Fruit fly (Drosophila melanogaster) whole organism, embryonic: ENCODE data around the gene CG6126.
A peak's percentile ranks its signal among the peaks of the same experiment; 100 is the strongest.

ENCODE experiments used
- ATbp ChIP-seq: fragments of 200-800 bp; sonication (Bioruptor generic); optimal IDR thresholded peaks from 2 replicates; lab custom pipeline; 2017; ENCODE audit warnings: missing biosample characterization, mild to moderate bottlenecking, missing genetic modification characterization, missing genetic modification reagents
- Atf-2 ChIP-seq: fragments of 200-800 bp; sonication (Bioruptor generic); optimal IDR thresholded peaks from 2 replicates; lab custom pipeline; 2016; ENCODE audit warnings: missing biosample characterization, missing genetic modification characterization
- Bgb ChIP-seq: fragments of 200-800 bp; sonication (Bioruptor generic); IDR thresholded peaks from 2 replicates; pipeline ENCODE4 v1.3.6; 2022; ENCODE audit warnings: missing biosample characterization, missing genetic modification characterization; ENCODE audit not compliant: partially characterized antibody
- CG10979 ChIP-seq: fragments of 200-800 bp; sonication (Bioruptor generic); optimal IDR thresholded peaks from 2 replicates; lab custom pipeline; 2018; ENCODE audit warnings: missing biosample characterization, mild to moderate bottlenecking, missing genetic modification characterization, moderate library complexity
- CG12744 ChIP-seq: fragments of 200-800 bp; sonication (Bioruptor generic); optimal IDR thresholded peaks from 2 replicates; lab custom pipeline; 2016; ENCODE audit warnings: missing biosample characterization, missing genetic modification characterization
- CG17186 ChIP-seq: fragments of 200-800 bp; sonication (Bioruptor generic); optimal IDR thresholded peaks from 3 replicates; lab custom pipeline; 2017; ENCODE audit warnings: missing biosample characterization, missing genetic modification reagents, missing genetic modification characterization
- CG17359 ChIP-seq: fragments of 200-800 bp; sonication (Bioruptor generic); optimal IDR thresholded peaks from 3 replicates; lab custom pipeline; 2018; ENCODE audit warnings: missing biosample characterization, mild to moderate bottlenecking, missing genetic modification characterization, moderate library complexity
- CG17802 ChIP-seq: fragments of 200-800 bp; sonication (Bioruptor generic); optimal IDR thresholded peaks from 2 replicates; lab custom pipeline; 2018; ENCODE audit warnings: missing biosample characterization, mild to moderate bottlenecking, missing genetic modification characterization, moderate library complexity
- CG17829 ChIP-seq: fragments of 200-800 bp; optimal IDR thresholded peaks from 2 replicates; lab custom pipeline; 2019; ENCODE audit warnings: missing biosample characterization, mild to moderate bottlenecking, missing genetic modification characterization, moderate library complexity
- CG17912 ChIP-seq: fragments of 200-800 bp; sonication (Bioruptor generic); optimal IDR thresholded peaks from 2 replicates; lab custom pipeline; 2018; ENCODE audit warnings: missing biosample characterization, mild to moderate bottlenecking, missing genetic modification characterization
- CG1792 ChIP-seq: fragments of 200-800 bp; sonication (Bioruptor generic); optimal IDR thresholded peaks from 2 replicates; lab custom pipeline; 2016; ENCODE audit warnings: missing biosample characterization, missing genetic modification characterization
- CG2129 ChIP-seq: fragments of 200-800 bp; sonication (Bioruptor generic); IDR thresholded peaks from 2 replicates; pipeline ENCODE4 v1.3.6; 2022; ENCODE audit warnings: missing biosample characterization, missing genetic modification characterization; ENCODE audit not compliant: partially characterized antibody
- CG31441 ChIP-seq: fragments of 200-800 bp; sonication (Bioruptor generic); IDR thresholded peaks from 2 replicates; pipeline ENCODE4 v1.3.6; 2022; ENCODE audit warnings: missing biosample characterization, missing genetic modification characterization
- CG32532 ChIP-seq: fragments of 200-800 bp; sonication (Bioruptor generic); IDR thresholded peaks from 2 replicates; pipeline ENCODE4 v1.3.6; 2022; ENCODE audit warnings: missing biosample characterization, missing genetic modification characterization
- CG3407 ChIP-seq: fragments of 200-800 bp; sonication (Bioruptor generic); optimal IDR thresholded peaks from 2 replicates; lab custom pipeline; 2018; ENCODE audit warnings: missing biosample characterization, mild to moderate bottlenecking, missing genetic modification characterization
- CG34376 ChIP-seq: fragments of 200-800 bp; sonication (Bioruptor generic); optimal IDR thresholded peaks from 2 replicates; lab custom pipeline; 2018; ENCODE audit warnings: missing biosample characterization, mild to moderate bottlenecking, missing genetic modification characterization
- CG3995 ChIP-seq: fragments of 200-800 bp; sonication (Bioruptor generic); optimal IDR thresholded peaks from 3 replicates; lab custom pipeline; 2016; ENCODE audit warnings: missing biosample characterization, missing genetic modification characterization
- CG4424 ChIP-seq: fragments of 200-800 bp; sonication (Bioruptor generic); optimal IDR thresholded peaks from 3 replicates; lab custom pipeline; 2016; ENCODE audit warnings: missing biosample characterization, missing genetic modification characterization
- CG6765 ChIP-seq: fragments of 200-800 bp; sonication (Bioruptor generic); optimal IDR thresholded peaks from 3 replicates; lab custom pipeline; 2017; ENCODE audit warnings: missing biosample characterization, mild to moderate bottlenecking, missing genetic modification characterization
- CG7271 ChIP-seq: fragments of 200-800 bp; sonication (Bioruptor generic); optimal IDR thresholded peaks from 2 replicates; lab custom pipeline; 2018; ENCODE audit warnings: missing biosample characterization, mild to moderate bottlenecking, missing genetic modification characterization, moderate library complexity
- CG7786 ChIP-seq: fragments of 200-800 bp; sonication (Bioruptor generic); optimal IDR thresholded peaks from 2 replicates; lab custom pipeline; 2016; ENCODE audit warnings: missing biosample characterization, missing genetic modification characterization
- CG7928 ChIP-seq: fragments of 200-800 bp; sonication (Bioruptor generic); optimal IDR thresholded peaks from 2 replicates; lab custom pipeline; 2017; ENCODE audit warnings: missing biosample characterization, mild to moderate bottlenecking, missing genetic modification characterization
- CG8944 ChIP-seq: fragments of 200-800 bp; sonication (Bioruptor generic); optimal IDR thresholded peaks from 3 replicates; lab custom pipeline; 2016; ENCODE audit warnings: missing biosample characterization, missing genetic modification characterization
- CG9876 ChIP-seq: fragments of 200-800 bp; sonication (Bioruptor generic); optimal IDR thresholded peaks from 2 replicates; lab custom pipeline; 2016; ENCODE audit warnings: missing biosample characterization, missing genetic modification characterization
- CrebB ChIP-seq: fragments of 200-800 bp; sonication (Bioruptor generic); optimal IDR thresholded peaks from 3 replicates; lab custom pipeline; 2018; ENCODE audit warnings: missing biosample characterization, mild to moderate bottlenecking, missing genetic modification characterization
- HmgZ ChIP-seq: fragments of 200-800 bp; sonication (Bioruptor generic); optimal IDR thresholded peaks from 2 replicates; lab custom pipeline; 2018; ENCODE audit warnings: missing biosample characterization, mild to moderate bottlenecking, missing genetic modification characterization
- Hsf ChIP-seq: fragments of 200-800 bp; sonication (Bioruptor generic); optimal IDR thresholded peaks from 3 replicates; lab custom pipeline; 2016; ENCODE audit warnings: missing biosample characterization, missing genetic modification characterization
- Max ChIP-seq: fragments of 200-800 bp; sonication (Bioruptor generic); optimal IDR thresholded peaks from 2 replicates; lab custom pipeline; 2016; ENCODE audit warnings: missing biosample characterization, mild to moderate bottlenecking, missing genetic modification characterization
- NC2β ChIP-seq: fragments of 200-800 bp; sonication (Bioruptor generic); optimal IDR thresholded peaks from 2 replicates; lab custom pipeline; 2016; ENCODE audit warnings: missing biosample characterization, missing genetic modification characterization
- Oaz ChIP-seq: fragments of 200-800 bp; sonication (Bioruptor generic); IDR thresholded peaks from 2 replicates; pipeline ENCODE4 v1.3.6; 2022; ENCODE audit warnings: missing biosample characterization, missing genetic modification characterization
- Poxn ChIP-seq: fragments of 200-800 bp; sonication (Bioruptor generic); IDR thresholded peaks from 2 replicates; pipeline ENCODE4 v1.3.6; 2022; ENCODE audit warnings: missing biosample characterization, missing genetic modification characterization
- Rx ChIP-seq: fragments of 200-800 bp; sonication (Bioruptor generic); IDR thresholded peaks from 2 replicates; pipeline ENCODE4 v1.3.6; 2022; ENCODE audit warnings: missing biosample characterization, missing genetic modification characterization
- Sin3A ChIP-seq: fragments of >200 bp; optimal IDR thresholded peaks from 2 replicates; lab custom pipeline; 2018
- Spps ChIP-seq: fragments of 200-800 bp; sonication (Bioruptor generic); optimal IDR thresholded peaks from 2 replicates; lab custom pipeline; 2018; ENCODE audit warnings: missing biosample characterization, mild to moderate bottlenecking, missing genetic modification characterization
- Xbp1 ChIP-seq: fragments of 200-800 bp; sonication (Bioruptor generic); optimal IDR thresholded peaks from 3 replicates; lab custom pipeline; 2016; ENCODE audit warnings: missing biosample characterization, mild to moderate bottlenecking, missing genetic modification characterization
- cg ChIP-seq: fragments of 200-800 bp; sonication (Bioruptor generic); optimal IDR thresholded peaks from 3 replicates; lab custom pipeline; 2019; ENCODE audit warnings: missing biosample characterization, mild to moderate bottlenecking, missing genetic modification characterization, moderate library complexity
- chn ChIP-seq: fragments of 200-800 bp; sonication (Bioruptor generic); optimal IDR thresholded peaks from 2 replicates; lab custom pipeline; 2016; ENCODE audit warnings: missing biosample characterization, missing genetic modification characterization
- dati ChIP-seq: fragments of 200-800 bp; sonication (Bioruptor generic); IDR thresholded peaks from 2 replicates; pipeline ENCODE4 v1.3.6; 2022; ENCODE audit warnings: missing biosample characterization, missing genetic modification characterization
- exex ChIP-seq: fragments of 200-800 bp; sonication (Bioruptor generic); optimal IDR thresholded peaks from 4 replicates; lab custom pipeline; 2018; ENCODE audit warnings: missing biosample characterization, mild to moderate bottlenecking, missing genetic modification characterization, moderate library complexity
- hb ChIP-seq: fragments of 200-800 bp; sonication (Bioruptor generic); IDR thresholded peaks from 3 replicates; pipeline ENCODE4 v1.3.6; 2022; ENCODE audit warnings: missing biosample characterization, missing genetic modification characterization; ENCODE audit not compliant: partially characterized antibody
- hkb ChIP-seq, 2 experiments: fragments of 200-800 bp in 1 of 2; fragments of >200 bp in 1 of 2; sonication (Bioruptor generic) in 1 of 2; IDR thresholded peaks in 1 of 2; optimal IDR thresholded peaks in 1 of 2; 2 replicates each; pipeline versions ENCODE4 v1.3.6 to Lab custom; 2017 to 2022; ENCODE audit warnings: missing biosample characterization in 1 of 2, missing genetic modification characterization in 1 of 2
- hth ChIP-seq: fragments of >200 bp; optimal IDR thresholded peaks from 2 replicates; lab custom pipeline; 2017; ENCODE audit warnings: inconsistent platforms
- inv ChIP-seq: fragments of 200-800 bp; sonication (Bioruptor generic); IDR thresholded peaks from 2 replicates; pipeline ENCODE4 v1.3.6; 2022; ENCODE audit warnings: missing biosample characterization, missing genetic modification characterization; ENCODE audit not compliant: partially characterized antibody
- ken ChIP-seq: fragments of 200-800 bp; sonication (Bioruptor generic); IDR thresholded peaks from 3 replicates; pipeline ENCODE4 v1.3.6; 2022; ENCODE audit warnings: missing biosample characterization, missing genetic modification characterization
- nerfin-2 ChIP-seq: fragments of 200-800 bp; sonication (Bioruptor generic); IDR thresholded peaks from 2 replicates; pipeline ENCODE4 v1.3.6; 2022; ENCODE audit warnings: missing biosample characterization, missing genetic modification characterization; ENCODE audit not compliant: partially characterized antibody
- p53 ChIP-seq: fragments of 200-800 bp; sonication (Bioruptor generic); optimal IDR thresholded peaks from 2 replicates; lab custom pipeline; 2016; ENCODE audit warnings: missing biosample characterization, missing genetic modification characterization
- psq ChIP-seq: fragments of 200-800 bp; sonication (Bioruptor generic); optimal IDR thresholded peaks from 2 replicates; lab custom pipeline; 2017; ENCODE audit warnings: missing biosample characterization, missing genetic modification characterization
- ranshi ChIP-seq: fragments of 200-800 bp; sonication (Bioruptor generic); IDR thresholded peaks from 2 replicates; pipeline ENCODE4 v1.3.6; 2022; ENCODE audit warnings: missing biosample characterization, missing genetic modification characterization
- sisA ChIP-seq: fragments of 200-800 bp; sonication (Bioruptor generic); IDR thresholded peaks from 2 replicates; pipeline ENCODE4 v1.3.6; 2022; ENCODE audit warnings: missing biosample characterization, missing genetic modification characterization
- tx ChIP-seq: fragments of 200-800 bp; sonication (Bioruptor generic); optimal IDR thresholded peaks from 2 replicates; lab custom pipeline; 2016; ENCODE audit warnings: missing biosample characterization, missing genetic modification characterization
- vfl ChIP-seq: fragments of 200-800 bp; sonication (Bioruptor generic); optimal IDR thresholded peaks from 2 replicates; lab custom pipeline; 2016; ENCODE audit warnings: missing biosample characterization, missing genetic modification characterization
- wor ChIP-seq: fragments of 200-800 bp; sonication (Bioruptor generic); IDR thresholded peaks from 2 replicates; pipeline ENCODE4 v1.3.6; 2022; ENCODE audit warnings: missing biosample characterization, missing genetic modification characterization

Gene CG6126

dm6 chr3R:16234745-16235149, 31.9 kb upstream of the CG6126 start (continued):
- TF ChIP-seq Oaz (GFP tag; lab: Robert Waterston, UW) (no peak), p53 (no peak), Bgb (GFP tag; lab: Robert Waterston, UW) (no peak), CG17359 (tag; lab: Kevin White, UChicago) (peak; percentile 50), CG2129 (GFP tag; lab: Robert Waterston, UW) (no peak), chn (GFP tag; lab: Kevin White, UChicago) (no peak), vfl (GFP tag; lab: Kevin White, UChicago) (no peak), CG9876 (GFP tag; lab: Kevin White, UChicago) (no peak), sisA (GFP tag; lab: Robert Waterston, UW) (no peak), hb (no peak), CG8944 (GFP tag; lab: Kevin White, UChicago) (no peak), CG3995 (GFP tag; lab: Kevin White, UChicago) (no peak), exex (tag; lab: Kevin White, UChicago) (no peak), CG31441 (no peak), CG17829 (no peak), cg (GFP tag; lab: Kevin White, UChicago) (no peak), Sin3A (no peak), Spps (no peak), CG34376 (GFP tag; lab: Kevin White, UChicago) (no peak), CrebB (tag; lab: Kevin White, UChicago) (no peak), CG1792 (GFP tag; lab: Kevin White, UChicago) (no peak), HmgZ (tag; lab: Kevin White, UChicago) (no peak), CG7928 (GFP tag; lab: Kevin White, UChicago) (no peak), hth (lab: Kevin White, UChicago) (no peak), Poxn (GFP tag; lab: Robert Waterston, UW) (no peak), NC2β (GFP tag; lab: Kevin White, UChicago) (no peak), CG12744 (GFP tag; lab: Kevin White, UChicago) (no peak), Hsf (peak; percentile 34), CG7786 (GFP tag; lab: Kevin White, UChicago) (no peak), nerfin-2 (GFP tag; lab: Robert Waterston, UW) (no peak), CG32532 (GFP tag; lab: Robert Waterston, UW) (no peak), CG3407 (GFP tag; lab: Kevin White, UChicago) (no peak), dati (GFP tag; lab: Robert Waterston, UW) (no peak), Xbp1 (GFP tag; lab: Kevin White, UChicago) (peak; percentile 11), Max (GFP tag; lab: Kevin White, UChicago) (peak; percentile 18), CG17912 (GFP tag; lab: Kevin White, UChicago) (no peak), wor (no peak), inv (GFP tag; lab: Robert Waterston, UW) (no peak), CG4424 (GFP tag; lab: Kevin White, UChicago) (peak; percentile 45), psq (no peak), ATbp (GFP tag; lab: Kevin White, UChicago) (peak; percentile 29), ken (GFP tag; lab: Robert Waterston, UW) (no peak), CG17802 (tag; lab: Kevin White, UChicago) (no peak), CG17186 (GFP tag; lab: Kevin White, UChicago) (no peak), CG6765 (no peak), Atf-2 (GFP tag; lab: Kevin White, UChicago) (no peak), ranshi (GFP tag; lab: Robert Waterston, UW) (no peak), tx (GFP tag; lab: Kevin White, UChicago) (no peak), CG7271 (tag; lab: Kevin White, UChicago) (no peak), hkb (optimal IDR thresholded peaks at IDR 0.05; lab: Kevin White, UChicago) (no peak), hkb (GFP tag; IDR thresholded peaks at IDR 0.05; lab: Robert Waterston, UW) (no peak), Rx (GFP tag; lab: Robert Waterston, UW) (no peak), CG10979 (peak; percentile 70)
